Worm (Caenorhabditis elegans): ENCODE data around the gene swt-1.
A peak's percentile ranks its signal among the peaks of the same experiment; 100 is the strongest.

- TF ChIP-seq elt-3 (tag; optimal IDR thresholded peaks at IDR 0.05) (no peak), ceh-82 (tag; optimal IDR thresholded peaks at IDR 0.05) (no peak), ztf-11 (tag; optimal IDR thresholded peaks at IDR 0.05) (no peak), mdl-1 (tag; optimal IDR thresholded peaks at IDR 0.05) (no peak), nhr-77 (tag; optimal IDR thresholded peaks at IDR 0.05) (no peak), nhr-11 (tag; optimal IDR thresholded peaks at IDR 0.05) (no peak), fos-1 (tag; optimal IDR thresholded peaks at IDR 0.05) (peak; percentile 18), nhr-237 (tag; optimal IDR thresholded peaks at IDR 0.05) (no peak)
Observed at ce11 chrIV:302743-303142, 4.6 kb upstream of the swt-1 start.

All from whole organism, L2 larva.